Worm (Caenorhabditis elegans): ENCODE results near the gene R10D12.13.

Gene R10D12.13

ce11 chrV:14003587-14004156 lies 41.5 kb downstream of the R10D12.13 start:
- TF ChIP-seq ces-1 (GFP tag; optimal IDR thresholded peaks at IDR 0.05) = peak; percentile 32
- no peak for TF ChIP-seq nhr-12 (tag; optimal IDR thresholded peaks at IDR 0.05)
- no peak for TF ChIP-seq M03D4.4 (tag; optimal IDR thresholded peaks at IDR 0.05)
- no peak for TF ChIP-seq bed-3 (GFP tag; optimal IDR thresholded peaks at IDR 0.05)

- TF ChIP-seq hlh-1 (tag; optimal IDR thresholded peaks at IDR 0.05) = peak; percentile 45
- TF ChIP-seq nhr-28 (tag; optimal IDR thresholded peaks at IDR 0.05) = no peak
- peak; percentile 18 for TF ChIP-seq unc-62 (GFP tag; optimal IDR thresholded peaks at IDR 0.05)
- TF ChIP-seq ces-1 (GFP tag; optimal IDR thresholded peaks at IDR 0.05) = peak; percentile 56
- no peak for TF ChIP-seq ztf-11 (tag; optimal IDR thresholded peaks at IDR 0.05)
- no peak for TF ChIP-seq unc-39 (tag; optimal IDR thresholded peaks at IDR 0.05)
- no peak for TF ChIP-seq mls-2 (tag; optimal IDR thresholded peaks at IDR 0.05)
- TF ChIP-seq mab-5 (tag; optimal IDR thresholded peaks at IDR 0.05) = no peak
- peak; percentile 16 for TF ChIP-seq unc-120 (tag; optimal IDR thresholded peaks at IDR 0.05; ENCODE audit: poor library complexity, severe bottlenecking)
- TF ChIP-seq sem-2 (GFP tag; optimal IDR thresholded peaks at IDR 0.05) = no peak
Observed at ce11 chrV:14004342-14004741, 42.1 kb downstream of the R10D12.13 start.

- TF ChIP-seq flh-1 (GFP tag; optimal IDR thresholded peaks at IDR 0.05) (no peak), nhr-12 (tag; optimal IDR thresholded peaks at IDR 0.05) (no peak), nhr-237 (tag; optimal IDR thresholded peaks at IDR 0.05) (no peak), ces-1 (GFP tag; optimal IDR thresholded peaks at IDR 0.05) (no peak), ceh-39 (tag; optimal IDR thresholded peaks at IDR 0.05) (no peak), cnd-1 (tag; optimal IDR thresholded peaks at IDR 0.05) (no peak), drap-1 (GFP tag; optimal IDR thresholded peaks at IDR 0.05) (no peak), bed-3 (GFP tag; optimal IDR thresholded peaks at IDR 0.05) (no peak), unc-62 (GFP tag; optimal IDR thresholded peaks at IDR 0.05) (no peak), ham-2 (GFP tag; optimal IDR thresholded peaks at IDR 0.05) (no peak), sem-2 (GFP tag; optimal IDR thresholded peaks at IDR 0.05) (no peak), M03D4.4 (tag; optimal IDR thresholded peaks at IDR 0.05) (no peak), elt-3 (tag; optimal IDR thresholded peaks at IDR 0.05) (no peak), pha-4 (tag; optimal IDR thresholded peaks at IDR 0.05) (no peak), mab-5 (tag; optimal IDR thresholded peaks at IDR 0.05) (no peak), ceh-43 (GFP tag; optimal IDR thresholded peaks at IDR 0.05) (no peak), ztf-11 (tag; optimal IDR thresholded peaks at IDR 0.05) (no peak), tbx-8 (GFP tag; optimal IDR thresholded peaks at IDR 0.05) (no peak), nhr-28 (tag; optimal IDR thresholded peaks at IDR 0.05) (no peak)
Observed at ce11 chrV:14005812-14006211, 43.6 kb downstream of the R10D12.13 start, which contains the start of gene ric-7. ric-7 (minus strand) TSS chrV:14005912.

- TF ChIP-seq ham-2 (GFP tag; optimal IDR thresholded peaks at IDR 0.05) = peak; percentile 21
- TF ChIP-seq ztf-11 (tag; optimal IDR thresholded peaks at IDR 0.05) = no peak
- peak; percentile 1 for TF ChIP-seq ces-1 (GFP tag; optimal IDR thresholded peaks at IDR 0.05)
Observed at ce11 chrV:14006819-14007218, 44.6 kb downstream of the R10D12.13 start.

ce11 chrV:14008353-14008859 lies 46.2 kb downstream of the R10D12.13 start:
- no peak for TF ChIP-seq unc-62 (GFP tag; optimal IDR thresholded peaks at IDR 0.05)
- TF ChIP-seq hlh-1 (tag; optimal IDR thresholded peaks at IDR 0.05) = no peak
- TF ChIP-seq M03D4.4 (tag; optimal IDR thresholded peaks at IDR 0.05) = no peak
- no peak for TF ChIP-seq nhr-12 (tag; optimal IDR thresholded peaks at IDR 0.05)
- no peak for TF ChIP-seq flh-1 (GFP tag; optimal IDR thresholded peaks at IDR 0.05)

- TF ChIP-seq cnd-1 (tag; optimal IDR thresholded peaks at IDR 0.05) = no peak
- TF ChIP-seq pha-4 (tag; optimal IDR thresholded peaks at IDR 0.05) = no peak
- no peak for TF ChIP-seq nhr-12 (tag; optimal IDR thresholded peaks at IDR 0.05)
- no peak for TF ChIP-seq ztf-11 (tag; optimal IDR thresholded peaks at IDR 0.05)
- no peak for TF ChIP-seq blmp-1 (tag; optimal IDR thresholded peaks at IDR 0.05)
Observed at ce11 chrV:14010021-14010420, 47.8 kb downstream of the R10D12.13 start.

ce11 chrV:14011427-14011826 lies 49.2 kb downstream of the R10D12.13 start:
- TF ChIP-seq elt-1 (tag; optimal IDR thresholded peaks at IDR 0.05; ENCODE audit: borderline replicate concordance, insufficient read depth) = no peak
- TF ChIP-seq sem-2 (GFP tag; optimal IDR thresholded peaks at IDR 0.05) = peak; percentile 13

Measured in whole organism, mixed stage, embryonic.